Fruit fly (Drosophila melanogaster): Measurements from ENCODE around the gene Iru.

Gene Iru

DNA sequence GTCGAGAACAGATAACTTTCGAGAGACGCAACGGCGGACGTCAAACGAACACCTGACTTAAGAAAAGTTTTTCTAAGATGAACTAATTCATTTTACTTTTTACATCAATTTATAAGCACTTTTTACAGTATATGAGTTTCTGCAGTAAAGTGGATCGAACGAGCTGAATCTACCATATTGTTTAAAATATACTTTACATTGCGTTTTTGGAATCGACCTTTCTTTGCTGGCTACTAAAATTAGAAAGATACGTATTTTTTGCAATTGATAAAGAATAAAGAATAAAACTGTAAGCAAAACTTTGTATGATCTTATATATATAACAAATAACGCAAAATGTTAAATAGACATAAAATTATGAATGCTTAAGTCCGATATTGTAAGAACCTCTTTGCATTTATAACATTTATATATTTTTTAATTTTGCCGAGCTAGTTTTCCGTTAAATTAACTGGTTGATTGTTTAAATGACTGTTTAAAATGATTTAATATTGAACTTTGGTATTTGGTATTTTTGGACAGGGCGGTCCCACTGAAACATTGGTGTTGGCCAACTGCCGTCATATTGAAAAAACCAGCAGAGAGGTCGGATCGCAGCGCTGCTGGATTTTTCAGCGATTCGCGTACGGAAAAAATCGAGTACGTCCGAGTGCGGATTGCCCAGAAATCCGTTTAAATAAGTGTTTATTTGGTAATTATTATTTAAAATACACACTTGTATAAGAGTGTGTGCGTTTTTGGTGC is 45.9 kb downstream of the Iru start, which contains the start of gene Kdm2 (continued):
- peak; percentile 20 for TF ChIP-seq esn (GFP tag; optimal IDR thresholded peaks at IDR 0.05)
- TF ChIP-seq CG10669 (GFP tag; optimal IDR thresholded peaks at IDR 0.05) = no peak
- TF ChIP-seq cyc (GFP tag; optimal IDR thresholded peaks at IDR 0.05) = peak; percentile 19
- no peak for TF ChIP-seq fd59A (GFP tag; optimal IDR thresholded peaks at IDR 0.05)
- TF ChIP-seq OdsH (GFP tag; optimal IDR thresholded peaks at IDR 0.05) = no peak
- peak; percentile 12 for TF ChIP-seq Eip75B (GFP tag; optimal IDR thresholded peaks at IDR 0.05)
- TF ChIP-seq vri (GFP tag; optimal IDR thresholded peaks at IDR 0.05) = no peak
- no peak for TF ChIP-seq Lpt (GFP tag; optimal IDR thresholded peaks at IDR 0.05)
- peak; percentile 71 for TF ChIP-seq Eip78C (GFP tag)
- TF ChIP-seq CG3919 (GFP tag; optimal IDR thresholded peaks at IDR 0.05) = no peak
- no peak for TF ChIP-seq CG7368 (GFP tag; optimal IDR thresholded peaks at IDR 0.05)
- no peak for TF ChIP-seq CG6808 (GFP tag; optimal IDR thresholded peaks at IDR 0.05)
- TF ChIP-seq Ets21C (GFP tag; optimal IDR thresholded peaks at IDR 0.05) = no peak
- no peak for TF ChIP-seq Gug (GFP tag; IDR thresholded peaks at IDR 0.05)
- no peak for TF ChIP-seq Hr39 (GFP tag; optimal IDR thresholded peaks at IDR 0.05)
- TF ChIP-seq Ets96B (tag; optimal IDR thresholded peaks at IDR 0.05) = no peak
- no peak for TF ChIP-seq Sox15 (GFP tag; optimal IDR thresholded peaks at IDR 0.05)
- no peak for TF ChIP-seq CG4318 (GFP tag; optimal IDR thresholded peaks at IDR 0.05)
- no peak for TF ChIP-seq CG8632 (GFP tag; optimal IDR thresholded peaks at IDR 0.05)
- TF ChIP-seq CG8319 (GFP tag; optimal IDR thresholded peaks at IDR 0.05) = no peak
- TF ChIP-seq Sox14 (GFP tag; optimal IDR thresholded peaks at IDR 0.05) = no peak
- peak; percentile 12 for TF ChIP-seq topi (GFP tag; optimal IDR thresholded peaks at IDR 0.05)
- TF ChIP-seq acj6 (GFP tag; optimal IDR thresholded peaks at IDR 0.05) = no peak
- peak; percentile 79 for TF ChIP-seq CG1621 (tag; optimal IDR thresholded peaks at IDR 0.05)
- no peak for TF ChIP-seq Hr4 (GFP tag; optimal IDR thresholded peaks at IDR 0.05)
- TF ChIP-seq CG6854 (GFP tag; optimal IDR thresholded peaks at IDR 0.05) = no peak
- no peak for TF ChIP-seq CG10631 (GFP tag; optimal IDR thresholded peaks at IDR 0.05)
- TF ChIP-seq CG32006 (GFP tag; optimal IDR thresholded peaks at IDR 0.05) = no peak
- TF ChIP-seq Hr38 (GFP tag; optimal IDR thresholded peaks at IDR 0.05) = no peak
- TF ChIP-seq spab (GFP tag; optimal IDR thresholded peaks at IDR 0.05) = no peak
- no peak for TF ChIP-seq ss (GFP tag; optimal IDR thresholded peaks at IDR 0.05)
- no peak for TF ChIP-seq fd85E (GFP tag; optimal IDR thresholded peaks at IDR 0.05)
- TF ChIP-seq CG11294 (GFP tag; IDR thresholded peaks at IDR 0.05) = no peak
- no peak for TF ChIP-seq CG9139 (GFP tag; optimal IDR thresholded peaks at IDR 0.05)
- no peak for TF ChIP-seq fkh (GFP tag; optimal IDR thresholded peaks at IDR 0.05)
- TF ChIP-seq svp (GFP tag) = no peak

DNA sequence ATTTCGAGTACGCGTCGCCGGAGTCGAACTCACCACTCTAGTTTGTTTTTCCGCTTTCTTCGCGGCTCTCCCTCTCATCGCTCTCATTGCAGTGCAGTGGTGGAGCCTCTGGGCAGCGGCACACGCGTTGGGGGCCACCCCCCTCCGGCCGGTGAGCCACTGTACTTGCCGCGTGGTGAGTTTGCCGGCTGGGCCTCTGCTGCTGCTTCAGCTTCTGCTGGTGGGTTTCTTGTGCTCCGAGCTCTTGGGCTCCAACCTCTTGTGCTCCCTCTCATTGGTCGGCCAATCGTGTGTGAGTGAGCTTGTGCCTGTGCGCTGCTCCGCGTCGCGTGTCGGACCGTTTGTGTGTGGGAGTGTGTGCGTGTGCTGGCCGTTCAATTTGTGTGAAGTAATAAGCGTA is 46.8 kb downstream of the Iru start:
- TF ChIP-seq salr (GFP tag; optimal IDR thresholded peaks at IDR 0.05) (no peak), Ets21C (GFP tag; optimal IDR thresholded peaks at IDR 0.05) (peak; percentile 10), CG6276 (GFP tag; optimal IDR thresholded peaks at IDR 0.05) (peak; percentile 64), esn (GFP tag; optimal IDR thresholded peaks at IDR 0.05) (peak; percentile 54), Eip93F (GFP tag; optimal IDR thresholded peaks at IDR 0.05) (no peak), Hr4 (GFP tag; optimal IDR thresholded peaks at IDR 0.05) (peak; percentile 60), CG3919 (GFP tag; optimal IDR thresholded peaks at IDR 0.05) (peak; percentile 81), Smox (GFP tag; optimal IDR thresholded peaks at IDR 0.05) (peak; percentile 48), CG32006 (GFP tag; optimal IDR thresholded peaks at IDR 0.05) (peak; percentile 57), CG4318 (GFP tag; optimal IDR thresholded peaks at IDR 0.05) (no peak), CG8632 (GFP tag; optimal IDR thresholded peaks at IDR 0.05) (peak; percentile 39), eg (GFP tag; IDR thresholded peaks at IDR 0.05) (no peak), Eip78C (GFP tag) (peak; percentile 89), dac (GFP tag; optimal IDR thresholded peaks at IDR 0.05) (peak; percentile 27), CG10631 (GFP tag; optimal IDR thresholded peaks at IDR 0.05) (no peak), net (GFP tag; optimal IDR thresholded peaks at IDR 0.05) (peak; percentile 82), cyc (GFP tag; optimal IDR thresholded peaks at IDR 0.05) (peak; percentile 45), CG34406 (GFP tag; optimal IDR thresholded peaks at IDR 0.05) (peak; percentile 38), fd59A (GFP tag; optimal IDR thresholded peaks at IDR 0.05) (no peak), CG31627 (GFP tag; optimal IDR thresholded peaks at IDR 0.05) (peak; percentile 50), CG8319 (GFP tag; optimal IDR thresholded peaks at IDR 0.05) (no peak), achi (GFP tag; optimal IDR thresholded peaks at IDR 0.05) (peak; percentile 48), Gug (GFP tag; IDR thresholded peaks at IDR 0.05) (no peak), CG16779 (tag; optimal IDR thresholded peaks at IDR 0.05) (peak; percentile 71), CG1621 (tag; optimal IDR thresholded peaks at IDR 0.05) (peak; percentile 96), OdsH (GFP tag; optimal IDR thresholded peaks at IDR 0.05) (peak; percentile 36), lz (GFP tag; optimal IDR thresholded peaks at IDR 0.05) (peak; percentile 31), Ets96B (tag; optimal IDR thresholded peaks at IDR 0.05) (peak; percentile 37), Lpt (GFP tag; optimal IDR thresholded peaks at IDR 0.05) (peak; percentile 79), CG6808 (GFP tag; optimal IDR thresholded peaks at IDR 0.05) (peak; percentile 74), Hr38 (GFP tag; optimal IDR thresholded peaks at IDR 0.05) (no peak), Sox15 (GFP tag; optimal IDR thresholded peaks at IDR 0.05) (no peak)
